Fruit fly (Drosophila melanogaster) whole organism, larva: ENCODE measurements around the gene HP1b.

Source experiments
- noc ChIP-seq: fragments of 200-800 bp; sonication (Bioruptor generic); optimal IDR thresholded peaks from 3 replicates; lab custom pipeline; 2019; ENCODE audit warnings: missing biosample characterization, mild to moderate bottlenecking, missing genetic modification characterization, moderate library complexity

HP1b gene

dm6 chrX:9080962-9081361, at the start of gene HP1b, which contains the start of gene CG7246:
HP1b (plus strand) TSS chrX:9081063.
CG7246 (minus strand) TSS chrX:9081057.
- TF ChIP-seq noc (tag; lab: Kevin White, UChicago) = peak; percentile 66

- TF ChIP-seq noc (tag; lab: Kevin White, UChicago) = no peak
Observed at dm6 chrX:9036113-9036512, 44.8 kb upstream of the HP1b start.

- no peak for TF ChIP-seq noc (tag; lab: Kevin White, UChicago)
Observed at dm6 chrX:9038778-9039177, 42.1 kb upstream of the HP1b start.

dm6 chrX:9040855-9041254, 40.0 kb upstream of the HP1b start:
- TF ChIP-seq noc (tag; lab: Kevin White, UChicago) = no peak

- no peak for TF ChIP-seq noc (tag; lab: Kevin White, UChicago)
Observed at dm6 chrX:9041789-9042456, 38.9 kb upstream of the HP1b start.

dm6 chrX:9042457-9043045, 38.3 kb upstream of the HP1b start:
- no peak for TF ChIP-seq noc (tag; lab: Kevin White, UChicago)

dm6 chrX:9043711-9044505, 37.0 kb upstream of the HP1b start:
- TF ChIP-seq noc (tag; lab: Kevin White, UChicago) = no peak

dm6 chrX:9044857-9045256, 36.0 kb upstream of the HP1b start:
- no peak for TF ChIP-seq noc (tag; lab: Kevin White, UChicago)

- TF ChIP-seq noc (tag; lab: Kevin White, UChicago) = no peak
Observed at dm6 chrX:9046383-9046941, 34.4 kb upstream of the HP1b start.

- TF ChIP-seq noc (tag; lab: Kevin White, UChicago) = no peak
Observed at dm6 chrX:9046986-9047385, 33.9 kb upstream of the HP1b start.

dm6 chrX:9047725-9048384, 33.0 kb upstream of the HP1b start:
- peak; percentile 21 for TF ChIP-seq noc (tag; lab: Kevin White, UChicago)

dm6 chrX:9048385-9048750, 32.5 kb upstream of the HP1b start:
- TF ChIP-seq noc (tag; lab: Kevin White, UChicago) = no peak

dm6 chrX:9048941-9049340, 31.9 kb upstream of the HP1b start:
- no peak for TF ChIP-seq noc (tag; lab: Kevin White, UChicago)

- peak; percentile 79 for TF ChIP-seq noc (tag; lab: Kevin White, UChicago)
Observed at dm6 chrX:9060078-9060477, 20.8 kb upstream of the HP1b start.

- no peak for TF ChIP-seq noc (tag; lab: Kevin White, UChicago)
Observed at dm6 chrX:9061299-9061698, 19.6 kb upstream of the HP1b start.

- peak; percentile 24 for TF ChIP-seq noc (tag; lab: Kevin White, UChicago)
Observed at dm6 chrX:9062665-9063064, 18.2 kb upstream of the HP1b start.
